Fruit fly (Drosophila melanogaster): ENCODE measurements around the gene CG13775.

Gene CG13775

DNA sequence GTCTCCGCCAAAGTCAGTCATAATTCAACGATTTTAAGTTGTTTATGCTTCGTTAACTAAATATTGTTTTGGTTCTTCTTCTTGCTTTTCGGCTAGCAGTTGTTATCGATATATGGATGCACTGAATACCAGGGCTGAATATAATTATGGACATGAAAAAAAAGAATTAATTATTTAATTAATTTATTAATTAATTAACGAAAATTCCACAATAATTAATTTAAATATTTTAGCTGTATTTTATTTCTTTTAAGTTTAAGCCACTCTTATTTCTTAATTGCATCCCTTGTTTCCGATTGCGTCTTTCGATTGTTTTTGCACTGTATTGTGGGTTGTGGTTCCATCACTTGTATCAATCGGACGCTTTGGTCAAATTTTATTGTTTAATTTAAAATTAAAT, 6.7 kb downstream of the CG13775 start, which contains the start of the genes Gas41 and SA1 (continued):
- TF ChIP-seq lola (GFP tag; optimal IDR thresholded peaks at IDR 0.05) (peak in 1 of 3 experiments; percentile 90), CG8290 (GFP tag; optimal IDR thresholded peaks at IDR 0.05) (peak; percentile 80), CG8290 (tag; optimal IDR thresholded peaks at IDR 0.05) (no peak), CG12769 (tag; optimal IDR thresholded peaks at IDR 0.05) (no peak), cwo (GFP tag; optimal IDR thresholded peaks at IDR 0.05) (peak; percentile 72), unpg (GFP tag; optimal IDR thresholded peaks at IDR 0.05) (no peak), az2 (GFP tag; optimal IDR thresholded peaks at IDR 0.05) (peak; percentile 70), gt (GFP tag; IDR thresholded peaks at IDR 0.05) (peak; percentile 58; the same call in 1 of the 2 replicates), Rfx (GFP tag; IDR thresholded peaks at IDR 0.05) (no peak), CG14667 (GFP tag; IDR thresholded peaks at IDR 0.05) (peak; percentile 90), ab (GFP tag; optimal IDR thresholded peaks at IDR 0.05) (peak; percentile 26), CG4617 (GFP tag; optimal IDR thresholded peaks at IDR 0.05; ENCODE audit: borderline replicate concordance) (peak; percentile 92), Asciz (GFP tag; optimal IDR thresholded peaks at IDR 0.05) (peak; percentile 71), mld (GFP tag; IDR thresholded peaks at IDR 0.05; ENCODE audit: partially characterized antibody) (peak; percentile 48; the same call in 1 of the 3 replicates), CG10366 (GFP tag; IDR thresholded peaks at IDR 0.05) (no peak), CG2116 (GFP tag; optimal IDR thresholded peaks at IDR 0.05) (peak; percentile 92), phol (tag; optimal IDR thresholded peaks at IDR 0.05) (peak; percentile 94), ato (GFP tag; IDR thresholded peaks at IDR 0.05; ENCODE audit: partially characterized antibody) (peak; percentile 57; the same call in 1 of the 2 replicates), CG17802 (tag; optimal IDR thresholded peaks at IDR 0.05) (peak; percentile 52), CG4360 (GFP tag; IDR thresholded peaks at IDR 0.05) (0 out of 2 replicates have a peak, but pooled peaks have one; percentile 35), Rx (GFP tag; IDR thresholded peaks at IDR 0.05) (peak; percentile 61), D19B (GFP tag; optimal IDR thresholded peaks at IDR 0.05) (peak; percentile 48), lilli (GFP tag; optimal IDR thresholded peaks at IDR 0.05) (peak; percentile 89), CG3995 (GFP tag; optimal IDR thresholded peaks at IDR 0.05) (peak; percentile 32), mirr (GFP tag; optimal IDR thresholded peaks at IDR 0.05) (peak; percentile 13), NK7.1 (GFP tag; optimal IDR thresholded peaks at IDR 0.05) (no peak), CG32532 (GFP tag; IDR thresholded peaks at IDR 0.05) (peak; percentile 95), CkIIα-i1 (GFP tag; IDR thresholded peaks at IDR 0.05) (no peak), CG11696 (GFP tag; IDR thresholded peaks at IDR 0.05) (peak; percentile 54), CG16813 (GFP tag; IDR thresholded peaks at IDR 0.05; ENCODE audit: partially characterized antibody) (peak; percentile 76), NC2β (GFP tag; optimal IDR thresholded peaks at IDR 0.05) (peak; percentile 57), CG30020 (tag; optimal IDR thresholded peaks at IDR 0.05) (peak; percentile 81), Dll (GFP tag; IDR thresholded peaks at IDR 0.05; ENCODE audit: partially characterized antibody) (peak; percentile 69; the same call in 3 of the 4 replicates), Dref (GFP tag; IDR thresholded peaks at IDR 0.05) (peak; percentile 76), CG1024 (GFP tag; IDR thresholded peaks at IDR 0.05) (no peak), h (optimal IDR thresholded peaks at IDR 0.05) (no peak), ind (GFP tag; optimal IDR thresholded peaks at IDR 0.05) (peak; percentile 92), CG8388 (GFP tag; optimal IDR thresholded peaks at IDR 0.05) (peak; percentile 93), chm (GFP tag; IDR thresholded peaks at IDR 0.05) (peak; percentile 67), dmrt11E (tag; optimal IDR thresholded peaks at IDR 0.05) (peak; percentile 82), CG15011 (GFP tag; optimal IDR thresholded peaks at IDR 0.05) (no peak), klu (GFP tag; IDR thresholded peaks at IDR 0.05) (no peak), CG13287 (GFP tag; IDR thresholded peaks at IDR 0.05; ENCODE audit: partially characterized antibody) (peak; percentile 90), CG12299 (tag; optimal IDR thresholded peaks at IDR 0.05) (peak; percentile 35), lov (optimal IDR thresholded peaks at IDR 0.05) (no peak), lov (GFP tag; IDR thresholded peaks at IDR 0.05) (0 out of 3 replicates have a peak, but pooled peaks have one; percentile 65), Doc2 (GFP tag; IDR thresholded peaks at IDR 0.05) (no peak), dpn (GFP tag; optimal IDR thresholded peaks at IDR 0.05) (peak in 1 of 2 experiments; percentile 74), Side (GFP tag; optimal IDR thresholded peaks at IDR 0.05) (peak; percentile 28), tgo (GFP tag; IDR thresholded peaks at IDR 0.05) (no peak), CG7271 (tag; optimal IDR thresholded peaks at IDR 0.05) (peak; percentile 93)

All from whole organism, embryonic.